1 fruit fly cellular context compared by ENCODE assay signal in genomic region chr2L:7042150-7042811, dm6.
TF ChIP-seq lines count a peak whose summit lies in the region.

No protein-coding gene starts in this region.

TF ChIP-seq in whole organism, embryonic, 481 proteins besides CTCF, POLR2A, EP300 and RAD21 (continued from another document and continues in another):
- TF ChIP-seq eve (GFP tag; optimal IDR thresholded peaks at IDR 0.05; lab: Kevin White, UChicago) (peak in 1 of 2 experiments; percentile 83), Oli (tag; optimal IDR thresholded peaks at IDR 0.05; lab: Kevin White, UChicago) (peak; percentile 17), CG5953 (GFP tag; IDR thresholded peaks at IDR 0.05; lab: Robert Waterston, UW) (peak; percentile 41), hb (GFP tag; IDR thresholded peaks at IDR 0.05; lab: Robert Waterston, UW; ENCODE audit: partially characterized antibody) (peak; percentile 11; the same call in 1 of the 3 replicates), Dek (tag; optimal IDR thresholded peaks at IDR 0.05; lab: Kevin White, UChicago) (peak; percentile 23), tx (GFP tag; optimal IDR thresholded peaks at IDR 0.05; lab: Kevin White, UChicago) (peak; percentile 4), CG3163 (GFP tag; optimal IDR thresholded peaks at IDR 0.05; lab: Kevin White, UChicago) (no peak), slbo (GFP tag; IDR thresholded peaks at IDR 0.05; lab: Robert Waterston, UW) (peak; percentile 75), Vsx1 (GFP tag; optimal IDR thresholded peaks at IDR 0.05; lab: Kevin White, UChicago) (no peak), Doc3 (GFP tag; IDR thresholded peaks at IDR 0.05; lab: Robert Waterston, UW; ENCODE audit: partially characterized antibody) (peak; percentile 47; the same call in 2 of the 3 replicates), CG17186 (GFP tag; optimal IDR thresholded peaks at IDR 0.05; lab: Kevin White, UChicago) (peak; percentile 83), CG10321 (GFP tag; IDR thresholded peaks at IDR 0.05; lab: Robert Waterston, UW) (0 out of 2 replicates have a peak, but pooled peaks have one; percentile 6), ash1 (GFP tag; optimal IDR thresholded peaks at IDR 0.05; lab: Kevin White, UChicago) (peak; percentile 52), eyg (GFP tag; optimal IDR thresholded peaks at IDR 0.05; lab: Kevin White, UChicago) (no peak), ranshi (GFP tag; IDR thresholded peaks at IDR 0.05; lab: Robert Waterston, UW) (peak; percentile 49), Ets97D (GFP tag; optimal IDR thresholded peaks at IDR 0.05; lab: Kevin White, UChicago) (peak; percentile 96), CG7786 (GFP tag; optimal IDR thresholded peaks at IDR 0.05; lab: Kevin White, UChicago) (peak; percentile 2), CG4617 (GFP tag; optimal IDR thresholded peaks at IDR 0.05; lab: Kevin White, UChicago; ENCODE audit: borderline replicate concordance) (peak; percentile 51), CG11398 (GFP tag; optimal IDR thresholded peaks at IDR 0.05; lab: Kevin White, UChicago) (peak; percentile 23), nerfin-2 (GFP tag; IDR thresholded peaks at IDR 0.05; lab: Robert Waterston, UW; ENCODE audit: partially characterized antibody) (peak; percentile 46; the same call in 1 of the 2 replicates), CG9932 (GFP tag; IDR thresholded peaks at IDR 0.05; lab: Robert Waterston, UW) (peak; percentile 68), pita (GFP tag; optimal IDR thresholded peaks at IDR 0.05; lab: Kevin White, UChicago) (no peak), CG2875 (GFP tag; optimal IDR thresholded peaks at IDR 0.05; lab: Kevin White, UChicago) (no peak), CG11085 (GFP tag; IDR thresholded peaks at IDR 0.05; lab: Robert Waterston, UW) (peak; percentile 59), CG15479 (GFP tag; optimal IDR thresholded peaks at IDR 0.05; lab: Kevin White, UChicago) (no peak), D19A (tag; optimal IDR thresholded peaks at IDR 0.05; lab: Kevin White, UChicago) (no peak), hth (optimal IDR thresholded peaks at IDR 0.05; lab: Kevin White, UChicago) (no peak), yki (optimal IDR thresholded peaks at IDR 0.05; lab: Kevin White, UChicago) (no peak), CG17568 (GFP tag; optimal IDR thresholded peaks at IDR 0.05; lab: Kevin White, UChicago) (no peak), seq (GFP tag; IDR thresholded peaks at IDR 0.05; lab: Robert Waterston, UW) (peak; percentile 60; the same call in 1 of the 2 replicates), ac (GFP tag; optimal IDR thresholded peaks at IDR 0.05; lab: Kevin White, UChicago) (no peak), Dfd (GFP tag; optimal IDR thresholded peaks at IDR 0.05; lab: Kevin White, UChicago) (no peak), Dll (GFP tag; IDR thresholded peaks at IDR 0.05; lab: Robert Waterston, UW; ENCODE audit: partially characterized antibody) (peak; percentile 63), lov (optimal IDR thresholded peaks at IDR 0.05; lab: Kevin White, UChicago) (no peak), lov (GFP tag; IDR thresholded peaks at IDR 0.05; lab: Robert Waterston, UW) (0 out of 3 replicates have a peak, but pooled peaks have one; percentile 59), CG2116 (GFP tag; optimal IDR thresholded peaks at IDR 0.05; lab: Kevin White, UChicago) (peak; percentile 80), HLH3B (GFP tag; IDR thresholded peaks at IDR 0.05; lab: Robert Waterston, UW) (peak; percentile 59), HLHmδ (GFP tag; optimal IDR thresholded peaks at IDR 0.05; lab: Kevin White, UChicago) (peak; percentile 84), lbe (GFP tag; optimal IDR thresholded peaks at IDR 0.05; lab: Kevin White, UChicago) (peak; percentile 44), Myb (GFP tag; optimal IDR thresholded peaks at IDR 0.05; lab: Kevin White, UChicago) (peak; percentile 76), CG10565 (GFP tag; optimal IDR thresholded peaks at IDR 0.05; lab: Kevin White, UChicago) (no peak), kni (GFP tag; optimal IDR thresholded peaks at IDR 0.05; lab: Kevin White, UChicago) (no peak), CG42726 (GFP tag; IDR thresholded peaks at IDR 0.05; lab: Robert Waterston, UW; ENCODE audit: partially characterized antibody) (peak; percentile 71), org-1 (GFP tag; optimal IDR thresholded peaks at IDR 0.05; lab: Kevin White, UChicago) (peak; percentile 47), CG17802 (tag; optimal IDR thresholded peaks at IDR 0.05; lab: Kevin White, UChicago) (no peak), Gsc (GFP tag; IDR thresholded peaks at IDR 0.05; lab: Robert Waterston, UW) (no peak), croc (GFP tag; conservative IDR thresholded peaks at IDR 0.05; lab: Robert Waterston, UW) (no peak), grau (tag; optimal IDR thresholded peaks at IDR 0.05; lab: Kevin White, UChicago) (peak; percentile 19), Dad (GFP tag; optimal IDR thresholded peaks at IDR 0.05; lab: Kevin White, UChicago) (no peak), sisA (GFP tag; IDR thresholded peaks at IDR 0.05; lab: Robert Waterston, UW) (peak; percentile 57), lola (GFP tag; optimal IDR thresholded peaks at IDR 0.05; lab: Kevin White, UChicago) (no peak), amos (GFP tag; IDR thresholded peaks at IDR 0.05; lab: Robert Waterston, UW; ENCODE audit: partially characterized antibody) (peak; percentile 68; the same call in 1 of the 2 replicates), shn (GFP tag; optimal IDR thresholded peaks at IDR 0.05; lab: Kevin White, UChicago) (peak; percentile 51), ro (GFP tag; IDR thresholded peaks at IDR 0.05; lab: Robert Waterston, UW) (no peak), CG1603 (tag; optimal IDR thresholded peaks at IDR 0.05; lab: Kevin White, UChicago) (peak; percentile 90), esg (GFP tag; conservative IDR thresholded peaks at IDR 0.05; lab: Robert Waterston, UW) (peak; percentile 30; the same call in 1 of the 2 replicates), CG8924 (tag; optimal IDR thresholded peaks at IDR 0.05; lab: Kevin White, UChicago) (peak; percentile 44), tgo (GFP tag; IDR thresholded peaks at IDR 0.05; lab: Robert Waterston, UW) (peak; percentile 46), Hmx (GFP tag; optimal IDR thresholded peaks at IDR 0.05; lab: Kevin White, UChicago) (no peak), Mad (GFP tag; optimal IDR thresholded peaks at IDR 0.05; lab: Kevin White, UChicago) (peak; percentile 59), otp (GFP tag; IDR thresholded peaks at IDR 0.05; lab: Robert Waterston, UW) (peak; percentile 4; the same call in 1 of the 3 replicates), CG8478 (optimal IDR thresholded peaks at IDR 0.05; lab: Kevin White, UChicago) (no peak), CG6654 (GFP tag; optimal IDR thresholded peaks at IDR 0.05; lab: Kevin White, UChicago) (no peak), CG32767 (GFP tag; IDR thresholded peaks at IDR 0.05; lab: Robert Waterston, UW) (peak; percentile 27; the same call in 1 of the 2 replicates), NC2β (GFP tag; optimal IDR thresholded peaks at IDR 0.05; lab: Kevin White, UChicago) (peak; percentile 65), CG8765 (GFP tag; IDR thresholded peaks at IDR 0.05; lab: Robert Waterston, UW) (no peak), CG10979 (tag; optimal IDR thresholded peaks at IDR 0.05; lab: Kevin White, UChicago) (peak; percentile 16), CG12071 (GFP tag; optimal IDR thresholded peaks at IDR 0.05; lab: Kevin White, UChicago) (peak; percentile 42), prd (optimal IDR thresholded peaks at IDR 0.05; lab: Kevin White, UChicago) (no peak), prd (GFP tag; IDR thresholded peaks at IDR 0.05; lab: Robert Waterston, UW) (peak; percentile 55; the same call in 2 of the 3 replicates), Sin3A (optimal IDR thresholded peaks at IDR 0.05; lab: Kevin White, UChicago) (peak; percentile 44), kay (GFP tag; optimal IDR thresholded peaks at IDR 0.05; lab: Kevin White, UChicago) (no peak), luna (GFP tag; optimal IDR thresholded peaks at IDR 0.05; lab: Kevin White, UChicago) (peak; percentile 1), CG18764 (GFP tag; optimal IDR thresholded peaks at IDR 0.05; lab: Kevin White, UChicago) (no peak), CG10431 (GFP tag; optimal IDR thresholded peaks at IDR 0.05; lab: Kevin White, UChicago) (no peak), CG6813 (GFP tag; optimal IDR thresholded peaks at IDR 0.05; lab: Kevin White, UChicago) (peak; percentile 59), nom (GFP tag; optimal IDR thresholded peaks at IDR 0.05; lab: Kevin White, UChicago) (peak; percentile 31), crc (GFP tag; optimal IDR thresholded peaks at IDR 0.05; lab: Kevin White, UChicago) (no peak), ftz-f1 (GFP tag; optimal IDR thresholded peaks at IDR 0.05; lab: Kevin White, UChicago) (peak; percentile 62), CG2199 (GFP tag; IDR thresholded peaks at IDR 0.05; lab: Robert Waterston, UW) (no peak), CHES-1-like (GFP tag; optimal IDR thresholded peaks at IDR 0.05; lab: Kevin White, UChicago) (peak; percentile 73), CG2889 (GFP tag; IDR thresholded peaks at IDR 0.05; lab: Robert Waterston, UW) (peak; percentile 62; the same call in 1 of the 3 replicates), CG9437 (GFP tag; optimal IDR thresholded peaks at IDR 0.05; lab: Kevin White, UChicago) (peak; percentile 84), CG15073 (GFP tag; optimal IDR thresholded peaks at IDR 0.05; lab: Kevin White, UChicago) (no peak), CG8290 (GFP tag; optimal IDR thresholded peaks at IDR 0.05; lab: Kevin White, UChicago) (peak; percentile 1), CG8290 (tag; optimal IDR thresholded peaks at IDR 0.05; lab: Kevin White, UChicago) (peak in 1 of 2 experiments; percentile 89), usp (GFP tag; optimal IDR thresholded peaks at IDR 0.05; lab: Kevin White, UChicago) (no peak), CG1602 (GFP tag; optimal IDR thresholded peaks at IDR 0.05; lab: Kevin White, UChicago) (no peak), CG3847 (GFP tag; IDR thresholded peaks at IDR 0.05; lab: Robert Waterston, UW) (peak; percentile 88), E2f1 (GFP tag; IDR thresholded peaks at IDR 0.05; lab: Robert Waterston, UW) (peak; percentile 6), CG7372 (GFP tag; IDR thresholded peaks at IDR 0.05; lab: Robert Waterston, UW) (0 out of 2 replicates have a peak, but pooled peaks have one; percentile 27), lilli (GFP tag; optimal IDR thresholded peaks at IDR 0.05; lab: Kevin White, UChicago) (peak; percentile 60), Dbx (GFP tag; IDR thresholded peaks at IDR 0.05; lab: Robert Waterston, UW) (peak; percentile 69), CG33213 (GFP tag; optimal IDR thresholded peaks at IDR 0.05; lab: Kevin White, UChicago) (peak; percentile 37), abd-A (tag; optimal IDR thresholded peaks at IDR 0.05; lab: Kevin White, UChicago) (peak; percentile 65), Antp (GFP tag; optimal IDR thresholded peaks at IDR 0.05; lab: Kevin White, UChicago) (peak; percentile 51), CG15269 (tag; optimal IDR thresholded peaks at IDR 0.05; lab: Kevin White, UChicago) (peak; percentile 23), mam (GFP tag; optimal IDR thresholded peaks at IDR 0.05; lab: Kevin White, UChicago) (peak; percentile 51), CG8388 (GFP tag; optimal IDR thresholded peaks at IDR 0.05; lab: Kevin White, UChicago) (no peak), CG11247 (GFP tag; IDR thresholded peaks at IDR 0.05; lab: Robert Waterston, UW) (peak; percentile 59; the same call in 1 of the 2 replicates), B-H1 (GFP tag; IDR thresholded peaks at IDR 0.05; lab: Robert Waterston, UW) (peak; percentile 34; the same call in 2 of the 3 replicates), grn (GFP tag; optimal IDR thresholded peaks at IDR 0.05; lab: Kevin White, UChicago) (no peak), Scr (GFP tag; IDR thresholded peaks at IDR 0.05; lab: Robert Waterston, UW; ENCODE audit: partially characterized antibody) (peak; percentile 71), CG6175 (GFP tag; IDR thresholded peaks at IDR 0.05; lab: Robert Waterston, UW) (peak; percentile 58; the same call in 1 of the 3 replicates), D19B (GFP tag; optimal IDR thresholded peaks at IDR 0.05; lab: Kevin White, UChicago) (no peak), CG4404 (GFP tag; IDR thresholded peaks at IDR 0.05; lab: Robert Waterston, UW) (no peak), dpn (GFP tag; optimal IDR thresholded peaks at IDR 0.05; lab: Kevin White, UChicago) (peak; percentile 42 to 57), dan (GFP tag; IDR thresholded peaks at IDR 0.05; lab: Robert Waterston, UW) (no peak), stwl (tag; optimal IDR thresholded peaks at IDR 0.05; lab: Kevin White, UChicago) (peak; percentile 86), Fer3 (tag; optimal IDR thresholded peaks at IDR 0.05; lab: Kevin White, UChicago) (no peak), Nf-YA (GFP tag; IDR thresholded peaks at IDR 0.05; lab: Robert Waterston, UW) (peak; percentile 44; the same call in 1 of the 2 replicates), CG4854 (GFP tag; optimal IDR thresholded peaks at IDR 0.05; lab: Kevin White, UChicago) (no peak), CG3726 (GFP tag; IDR thresholded peaks at IDR 0.05; lab: Robert Waterston, UW) (0 out of 3 replicates have a peak, but pooled peaks have one; percentile 52), Rfx (GFP tag; IDR thresholded peaks at IDR 0.05; lab: Robert Waterston, UW) (peak; percentile 82), CG9609 (GFP tag; optimal IDR thresholded peaks at IDR 0.05; lab: Kevin White, UChicago) (peak; percentile 17), Elba2 (GFP tag; optimal IDR thresholded peaks at IDR 0.05; lab: Kevin White, UChicago) (no peak), Stat92E (GFP tag; optimal IDR thresholded peaks at IDR 0.05; lab: Kevin White, UChicago) (peak in 1 of 3 experiments; percentile 33), CG11093 (GFP tag; IDR thresholded peaks at IDR 0.05; lab: Robert Waterston, UW) (no peak; the same call in 2 of the 3 replicates), CG17912 (GFP tag; optimal IDR thresholded peaks at IDR 0.05; lab: Kevin White, UChicago) (peak; percentile 55), CG8944 (GFP tag; optimal IDR thresholded peaks at IDR 0.05; lab: Kevin White, UChicago) (peak; percentile 20), zfh2 (GFP tag; optimal IDR thresholded peaks at IDR 0.05; lab: Kevin White, UChicago) (peak; percentile 65), CG6791 (GFP tag; IDR thresholded peaks at IDR 0.05; lab: Robert Waterston, UW; ENCODE audit: partially characterized antibody) (peak; percentile 81), da (GFP tag; optimal IDR thresholded peaks at IDR 0.05; lab: Kevin White, UChicago) (no peak), tna (GFP tag; IDR thresholded peaks at IDR 0.05; lab: Robert Waterston, UW; ENCODE audit: partially characterized antibody) (no peak), pan (optimal IDR thresholded peaks at IDR 0.05; lab: Kevin White, UChicago) (no peak), pan (GFP tag; optimal IDR thresholded peaks at IDR 0.05 in 1 of 2, IDR thresholded peaks at IDR 0.05 in 1 of 2) (peak in 1 of 2 experiments; percentile 23), CG12104 (GFP tag; optimal IDR thresholded peaks at IDR 0.05; lab: Kevin White, UChicago) (peak; percentile 12), Eip74EF (GFP tag; optimal IDR thresholded peaks at IDR 0.05; lab: Kevin White, UChicago) (peak in 1 of 2 experiments; percentile 47)
